Worm (Caenorhabditis elegans): ENCODE results near the gene srh-240.

ce11 chrV:2818117-2818516 lies 46.9 kb upstream of the srh-240 start, which contains the start of gene srt-34:
- TF ChIP-seq dao-5 (tag; optimal IDR thresholded peaks at IDR 0.05) (no peak), him-1 (tag; optimal IDR thresholded peaks at IDR 0.05) (no peak)
